Fruit fly (Drosophila melanogaster): ENCODE measurements around the gene Sol1.

dm6 chr3R:12364580-12364979 lies 21.5 kb upstream of the Sol1 start, which contains the start of gene Tim17a1:
- no peak for TF ChIP-seq GATAd (GFP tag; optimal IDR thresholded peaks at IDR 0.05)
- no peak for TF ChIP-seq h (GFP tag; optimal IDR thresholded peaks at IDR 0.05)
- TF ChIP-seq Hr78 (GFP tag; optimal IDR thresholded peaks at IDR 0.05): no peak
- no peak for TF ChIP-seq sv (GFP tag; optimal IDR thresholded peaks at IDR 0.05)
- TF ChIP-seq lola (GFP tag; optimal IDR thresholded peaks at IDR 0.05): no peak
- TF ChIP-seq Hr83 (GFP tag; optimal IDR thresholded peaks at IDR 0.05; ENCODE audit: poor library complexity, severe bottlenecking): no peak
- TF ChIP-seq ey (GFP tag; optimal IDR thresholded peaks at IDR 0.05): no peak
- no peak for TF ChIP-seq pan (optimal IDR thresholded peaks at IDR 0.05)
- TF ChIP-seq CG9705 (GFP tag; optimal IDR thresholded peaks at IDR 0.05): no peak
